Worm (Caenorhabditis elegans): Measurements from ENCODE around the gene C01G10.14.
A peak's percentile ranks its signal among the peaks of the same experiment; 100 is the strongest.

C01G10.14 gene

DNA sequence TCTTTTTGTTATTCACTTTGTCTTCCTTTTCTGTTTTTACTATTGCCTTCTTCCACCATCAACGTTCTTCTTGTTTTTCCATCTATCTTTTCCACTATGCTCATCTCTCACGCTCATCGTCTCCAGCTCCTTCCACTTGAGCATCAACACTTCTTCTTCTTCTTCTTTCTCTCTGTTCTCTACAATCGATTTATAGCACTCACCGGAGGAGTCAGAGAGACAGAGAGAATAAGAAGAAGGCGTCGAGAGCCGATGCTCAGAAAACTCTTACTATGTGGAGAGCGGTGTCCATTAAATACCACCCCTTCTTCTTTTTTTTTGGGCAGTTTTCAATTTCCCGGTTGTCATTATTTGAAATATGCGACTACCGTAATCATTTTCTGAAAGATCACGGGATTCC is 30.8 kb downstream of the C01G10.14 start:
- TF ChIP-seq ceh-63 (GFP tag; optimal IDR thresholded peaks at IDR 0.05) (no peak), lin-35 (GFP tag; optimal IDR thresholded peaks at IDR 0.05) (peak in 1 of 2 experiments; percentile 11), mep-1 (tag; optimal IDR thresholded peaks at IDR 0.05) (peak; percentile 17), ceh-82 (tag; optimal IDR thresholded peaks at IDR 0.05) (peak in 2 of 3 experiments; percentile 16 to 48), lin-14 (GFP tag; optimal IDR thresholded peaks at IDR 0.05) (peak; percentile 68), nhr-19 (GFP tag; conservative IDR thresholded peaks at IDR 0.05) (no peak), rnt-1 (tag; optimal IDR thresholded peaks at IDR 0.05) (peak; percentile 23), ceh-88 (GFP tag; IDR thresholded peaks at IDR 0.05) (no peak), fkh-10 (GFP tag; optimal IDR thresholded peaks at IDR 0.05) (peak; percentile 23), dpl-1 (GFP tag; optimal IDR thresholded peaks at IDR 0.05) (peak in 1 of 3 experiments; percentile 7), pqm-1 (tag; optimal IDR thresholded peaks at IDR 0.05) (no peak), efl-1 (optimal IDR thresholded peaks at IDR 0.05) (peak; percentile 12 to 24), efl-1 (GFP tag; optimal IDR thresholded peaks at IDR 0.05 in 1 of 2) (peak in 1 of 2 experiments; percentile 11), lsy-2 (tag; optimal IDR thresholded peaks at IDR 0.05) (peak in 1 of 2 experiments; percentile 36), ces-1 (GFP tag; optimal IDR thresholded peaks at IDR 0.05) (no peak), nhr-47 (tag; optimal IDR thresholded peaks at IDR 0.05) (peak; percentile 11)

DNA sequence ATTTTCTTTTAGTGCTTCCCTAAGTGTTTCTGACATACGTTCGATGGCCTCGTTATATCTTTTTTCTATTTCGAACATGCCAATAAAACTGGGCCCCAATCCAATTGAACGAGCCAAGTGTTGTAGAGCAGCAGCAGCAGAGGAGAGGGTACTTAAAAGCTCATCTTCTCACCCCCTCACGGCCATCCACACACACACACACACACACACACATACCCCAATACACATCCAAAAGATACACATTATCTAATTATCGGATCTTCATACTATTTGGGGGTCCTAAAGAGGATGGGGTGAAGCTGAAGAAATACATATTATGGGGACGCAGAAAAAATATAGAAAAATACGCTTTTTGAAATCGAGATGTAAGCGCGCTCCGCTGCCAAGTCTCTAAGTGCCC is 33.0 kb downstream of the C01G10.14 start:
- TF ChIP-seq lin-14 (GFP tag; optimal IDR thresholded peaks at IDR 0.05), result peak; percentile 64
- TF ChIP-seq tlp-1 (tag; optimal IDR thresholded peaks at IDR 0.05), result no peak
- no peak for TF ChIP-seq pqm-1 (tag; optimal IDR thresholded peaks at IDR 0.05)

- peak; percentile 41 for TF ChIP-seq aly-2 (tag; optimal IDR thresholded peaks at IDR 0.05)
- TF ChIP-seq Y116A8C.19 (tag; optimal IDR thresholded peaks at IDR 0.05; ENCODE audit: borderline replicate concordance), result no peak
- no peak for TF ChIP-seq egl-13 (tag; optimal IDR thresholded peaks at IDR 0.05)
- TF ChIP-seq sox-4 (tag; optimal IDR thresholded peaks at IDR 0.05), result peak; percentile 14
- TF ChIP-seq alr-1 (tag; optimal IDR thresholded peaks at IDR 0.05; ENCODE audit: borderline replicate concordance), result no peak
- peak; percentile 95 for TF ChIP-seq rnt-1 (tag; optimal IDR thresholded peaks at IDR 0.05)
- peak; percentile 49 to 84 (median 70) for TF ChIP-seq ceh-82 (tag; optimal IDR thresholded peaks at IDR 0.05)
- peak; percentile 77 for TF ChIP-seq fos-1 (tag; optimal IDR thresholded peaks at IDR 0.05)
- TF ChIP-seq skn-1 (tag; optimal IDR thresholded peaks at IDR 0.05), result peak; percentile 20
- TF ChIP-seq lin-15B (tag; optimal IDR thresholded peaks at IDR 0.05), result peak; percentile 29
- peak in 1 of 2 experiments; percentile 58 for TF ChIP-seq ztf-11 (tag; optimal IDR thresholded peaks at IDR 0.05)
- no peak for TF ChIP-seq ets-5 (GFP tag; IDR thresholded peaks at IDR 0.05)
- no peak for TF ChIP-seq ceh-63 (GFP tag; optimal IDR thresholded peaks at IDR 0.05)
- no peak for TF ChIP-seq pag-3 (tag; optimal IDR thresholded peaks at IDR 0.05; ENCODE audit: borderline replicate concordance, insufficient read depth)
- peak; percentile 55 for TF ChIP-seq mef-2 (tag; optimal IDR thresholded peaks at IDR 0.05)
- no peak for TF ChIP-seq elt-2 (tag; optimal IDR thresholded peaks at IDR 0.05)
- TF ChIP-seq unc-86 (tag; optimal IDR thresholded peaks at IDR 0.05), result peak; percentile 92
- TF ChIP-seq ceh-88 (GFP tag; IDR thresholded peaks at IDR 0.05), result no peak; the same call in 1 of the 2 replicates
- TF ChIP-seq blmp-1 (tag; optimal IDR thresholded peaks at IDR 0.05), result peak; percentile 36
- no peak for TF ChIP-seq nhr-84 (tag; optimal IDR thresholded peaks at IDR 0.05)
- TF ChIP-seq mdl-1 (tag; optimal IDR thresholded peaks at IDR 0.05), result peak in 1 of 2 experiments; percentile 50
- TF ChIP-seq isw-1 (GFP tag; IDR thresholded peaks at IDR 0.05), result peak; percentile 68
- TF ChIP-seq vab-15 (tag; optimal IDR thresholded peaks at IDR 0.05), result no peak
- TF ChIP-seq jun-1 (tag; optimal IDR thresholded peaks at IDR 0.05), result peak; percentile 81
- TF ChIP-seq hlh-17 (GFP tag; optimal IDR thresholded peaks at IDR 0.05; ENCODE audit: borderline replicate concordance), result no peak
- TF ChIP-seq C16A3.4 (tag; optimal IDR thresholded peaks at IDR 0.05), result peak; percentile 66
- peak; percentile 74 for TF ChIP-seq mab-9 (GFP tag; IDR thresholded peaks at IDR 0.05)
- TF ChIP-seq nhr-76 (tag; optimal IDR thresholded peaks at IDR 0.05), result no peak
- TF ChIP-seq efl-1 (optimal IDR thresholded peaks at IDR 0.05), result peak; percentile 76 to 80
- TF ChIP-seq efl-1 (GFP tag; optimal IDR thresholded peaks at IDR 0.05 in 1 of 2), result peak; percentile 52 to 94
- no peak for TF ChIP-seq hlh-4 (tag; optimal IDR thresholded peaks at IDR 0.05)
- peak; percentile 81 for TF ChIP-seq lir-3 (tag; optimal IDR thresholded peaks at IDR 0.05; ENCODE audit: poor library complexity)
- TF ChIP-seq nhr-237 (tag; optimal IDR thresholded peaks at IDR 0.05), result peak; percentile 77
- peak; percentile 19 for TF ChIP-seq unc-130 (tag; optimal IDR thresholded peaks at IDR 0.05)
- TF ChIP-seq sup-37 (GFP tag; optimal IDR thresholded peaks at IDR 0.05), result no peak
Observed at ce11 chrV:15071015-15071810, 34.5 kb downstream of the C01G10.14 start, which contains the start of gene unc-76. unc-76 (plus strand) TSS chrV:15071760.
